Worm (Caenorhabditis elegans) whole organism, L2 larva: ENCODE results near the gene Y43F8B.9.

Source experiments
- F13H6.1 ChIP-seq: sonication (generic microtip); optimal IDR thresholded peaks from 2 replicates; lab custom pipeline; 2016; ENCODE audit warnings: missing genetic modification characterization, missing compliant biosample characterization
- nhr-6 ChIP-seq: fragments of 150-350 bp; optimal IDR thresholded peaks from 2 replicates; lab custom pipeline; 2014; ENCODE audit warnings: missing biosample characterization, missing genetic modification characterization
- skn-1 ChIP-seq: sonication (generic microtip); optimal IDR thresholded peaks from 2 replicates; lab custom pipeline; 2017; ENCODE audit warnings: missing biosample characterization, missing genetic modification characterization

The Y43F8B.9 gene

DNA sequence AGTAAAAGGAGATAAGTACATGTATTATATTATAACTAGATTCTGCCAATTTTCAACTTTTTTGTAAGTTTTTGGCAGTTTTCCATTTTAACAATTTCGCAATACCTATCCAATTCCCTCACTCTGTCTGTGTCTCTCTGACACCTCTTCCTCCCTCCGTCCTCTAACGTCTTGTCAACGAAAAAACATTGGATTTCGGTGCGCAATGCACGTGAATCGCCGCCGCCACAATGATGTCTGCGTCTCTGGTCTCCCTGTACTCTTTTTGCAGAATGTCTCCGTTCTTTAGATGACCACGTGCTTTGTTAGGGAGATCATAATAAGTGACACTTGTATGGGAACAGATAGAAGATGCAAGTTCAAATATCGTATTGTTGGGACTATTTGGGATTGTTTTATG lies 51.2 kb downstream of the Y43F8B.9 start (continued):
- TF ChIP-seq F13H6.1 (tag; lab: Kevin White, UChicago) = peak; percentile 95
- TF ChIP-seq nhr-6 (tag; lab: Kevin White, UChicago) = peak; percentile 79
- TF ChIP-seq skn-1 (tag; lab: Kevin White, UChicago) = no peak
